Fruit fly (Drosophila melanogaster): Measurements from ENCODE around the gene Cadps.

The Cadps gene

DNA sequence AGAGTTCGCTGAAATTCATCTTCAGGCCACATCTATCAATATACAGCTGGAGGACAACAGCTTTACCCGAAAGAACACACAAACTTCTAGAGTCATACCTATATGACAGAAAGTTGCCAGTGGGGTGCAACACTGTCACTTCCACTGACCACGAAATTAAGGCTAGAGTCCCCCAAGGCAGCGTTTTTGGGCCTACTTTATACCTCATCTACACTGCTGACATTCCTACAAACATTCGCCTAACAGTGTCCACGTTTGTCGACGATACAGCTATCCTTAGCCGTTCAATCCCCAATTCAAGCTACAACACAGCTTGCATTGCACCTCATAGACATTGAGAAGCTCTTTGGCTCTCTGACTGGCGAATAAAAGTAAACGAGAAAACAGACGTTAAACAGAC, 29.7 kb downstream of the Cadps start:
- no peak for TF ChIP-seq noc (tag; optimal IDR thresholded peaks at IDR 0.05)

- no peak for TF ChIP-seq noc (tag; optimal IDR thresholded peaks at IDR 0.05)
These were observed 75.7 kb downstream of the Cadps start for dm6 chr4:1306367-1306766.

Measured in whole organism, larva.